Worm (Caenorhabditis elegans) whole organism, L4 larva: ENCODE results near the gene T24C2.5.

Experiments used
- F37D6.2 ChIP-seq: sonication (generic microtip); optimal IDR thresholded peaks from 2 replicates; lab custom pipeline; 2016; ENCODE audit warnings: mild to moderate bottlenecking, missing genetic modification characterization, missing compliant biosample characterization
- T26A8.4 ChIP-seq: fragments of 200-800 bp; sonication (Bioruptor generic); IDR thresholded peaks from 2 replicates; pipeline ENCODE4 v1.3.6; 2022; ENCODE audit warnings: missing genetic modification characterization, missing compliant biosample characterization
- arid-1 ChIP-seq: fragments of 200-800 bp; sonication (Bioruptor generic); conservative IDR thresholded peaks from 2 replicates; pipeline ENCODE4 v1.3.6; 2022; ENCODE audit warnings: missing genetic modification reagents, missing genetic modification characterization, missing compliant biosample characterization
- attf-4 ChIP-seq: sonication (generic microtip); optimal IDR thresholded peaks from 3 replicates; lab custom pipeline; 2017; ENCODE audit warnings: missing biosample characterization, missing genetic modification characterization
- ceh-20 ChIP-seq: fragments of 200-800 bp; sonication (Bioruptor generic); IDR thresholded peaks from 2 replicates; pipeline ENCODE4 v1.3.6; 2022; ENCODE audit warnings: missing genetic modification reagents, missing genetic modification characterization, missing compliant biosample characterization
- ceh-32 ChIP-seq: sonication (generic microtip); optimal IDR thresholded peaks from 2 replicates; lab custom pipeline; 2016; ENCODE audit warnings: mild to moderate bottlenecking, missing genetic modification characterization, missing compliant biosample characterization; ENCODE audit not compliant: poor library complexity
- ces-1 ChIP-seq: fragments of 150-350 bp; sonication (generic microtip); optimal IDR thresholded peaks from 4 replicates; lab custom pipeline; 2014; ENCODE audit warnings: missing biosample characterization, missing genetic modification reagents, missing genetic modification characterization
- ctbp-1 ChIP-seq: fragments of 200-800 bp; sonication (Bioruptor generic); IDR thresholded peaks from 2 replicates; pipeline ENCODE4 v1.3.6; 2022; ENCODE audit warnings: missing genetic modification reagents, missing genetic modification characterization, missing compliant biosample characterization
- daf-12 ChIP-seq: fragments of 150-350 bp; optimal IDR thresholded peaks from 2 replicates; lab custom pipeline; 2014; ENCODE audit warnings: missing biosample characterization, missing genetic modification reagents, missing genetic modification characterization
- daf-16 ChIP-seq, 3 experiments: sonication (generic microtip); optimal IDR thresholded peaks; 2 replicates each; lab custom pipeline; 2016 to 2017; ENCODE audit warnings: missing genetic modification characterization in 3 of 3, missing genetic modification reagents in 3 of 3, mild to moderate bottlenecking in 2 of 3, missing compliant biosample characterization in 2 of 3, missing biosample characterization in 1 of 3, moderate library complexity in 1 of 3
- daf-19 ChIP-seq: fragments of 200-800 bp; sonication (Bioruptor generic); conservative IDR thresholded peaks from 2 replicates; pipeline ENCODE4 v1.3.6; 2022; ENCODE audit warnings: missing genetic modification characterization, missing compliant biosample characterization
- dmd-6 ChIP-seq: fragments of 200-800 bp; sonication (Bioruptor generic); IDR thresholded peaks from 2 replicates; pipeline ENCODE4 v1.3.6; 2022; ENCODE audit warnings: missing genetic modification reagents, missing genetic modification characterization, missing compliant biosample characterization
- dmd-8 ChIP-seq: fragments of 200-800 bp; sonication (Bioruptor generic); IDR thresholded peaks from 2 replicates; pipeline ENCODE4 v1.3.6; 2022; ENCODE audit warnings: missing genetic modification characterization, missing compliant biosample characterization
- dmd-9 ChIP-seq: fragments of 200-800 bp; sonication (Bioruptor generic); IDR thresholded peaks from 2 replicates; pipeline ENCODE4 v1.3.6; 2022; ENCODE audit warnings: missing genetic modification reagents, missing genetic modification characterization, missing compliant biosample characterization
- dve-1 ChIP-seq: sonication (generic microtip); optimal IDR thresholded peaks from 2 replicates; lab custom pipeline; 2017; ENCODE audit warnings: antibody characterized with exemption, mild to moderate bottlenecking, missing genetic modification characterization, missing compliant biosample characterization; ENCODE audit not compliant: insufficient read depth
- fos-1 ChIP-seq: fragments of 150-350 bp; optimal IDR thresholded peaks from 2 replicates; lab custom pipeline; 2014; ENCODE audit warnings: missing biosample characterization, missing genetic modification characterization
- hlh-11 ChIP-seq: fragments of 200-800 bp; sonication (Bioruptor generic); optimal IDR thresholded peaks from 2 replicates; lab custom pipeline; 2018; ENCODE audit warnings: mild to moderate bottlenecking, missing genetic modification characterization, missing compliant biosample characterization
- hlh-30 ChIP-seq: sonication (generic microtip); optimal IDR thresholded peaks from 2 replicates; lab custom pipeline; 2017; ENCODE audit warnings: antibody characterized with exemption, mild to moderate bottlenecking, missing genetic modification characterization, missing compliant biosample characterization; ENCODE audit not compliant: insufficient read depth
- jun-1 ChIP-seq: fragments of 150-350 bp; optimal IDR thresholded peaks from 2 replicates; lab custom pipeline; 2014; ENCODE audit warnings: missing biosample characterization, missing genetic modification reagents, missing genetic modification characterization
- lin-1 ChIP-seq: fragments of 200-800 bp; sonication (Bioruptor generic); IDR thresholded peaks from 2 replicates; pipeline ENCODE4 v1.3.6; 2022; ENCODE audit warnings: missing genetic modification reagents, missing genetic modification characterization, missing compliant biosample characterization
- lin-15B ChIP-seq: fragments of 150-350 bp; sonication (generic microtip); optimal IDR thresholded peaks from 3 replicates; lab custom pipeline; 2014; ENCODE audit warnings: missing biosample characterization, missing genetic modification characterization
- lin-39 ChIP-seq: fragments of 150-350 bp; optimal IDR thresholded peaks from 2 replicates; lab custom pipeline; 2014; ENCODE audit warnings: missing biosample characterization, missing genetic modification reagents, missing genetic modification characterization
- lsy-2 ChIP-seq, 2 experiments: fragments of 150-350 bp in 1 of 2; sonication (generic microtip) in 1 of 2; optimal IDR thresholded peaks; 2 replicates each; lab custom pipeline; 2014 to 2017; ENCODE audit warnings: missing biosample characterization in 2 of 2, missing genetic modification characterization in 2 of 2
- mdt-29 ChIP-seq: fragments of 200-800 bp; sonication (Bioruptor generic); IDR thresholded peaks from 2 replicates; pipeline ENCODE4 v1.3.6; 2022; ENCODE audit warnings: missing genetic modification reagents, missing genetic modification characterization, missing compliant biosample characterization
- nhr-10 ChIP-seq: fragments of 150-350 bp; optimal IDR thresholded peaks from 2 replicates; lab custom pipeline; 2014; ENCODE audit warnings: missing biosample characterization, missing genetic modification characterization
- nhr-102 ChIP-seq: sonication (generic microtip); optimal IDR thresholded peaks from 2 replicates; lab custom pipeline; 2016; ENCODE audit warnings: mild to moderate bottlenecking, missing genetic modification characterization, moderate library complexity, missing compliant biosample characterization
- nhr-11 ChIP-seq: fragments of 150-350 bp; optimal IDR thresholded peaks from 2 replicates; lab custom pipeline; 2014; ENCODE audit warnings: missing biosample characterization, missing genetic modification characterization
- nhr-25 ChIP-seq: sonication (generic microtip); optimal IDR thresholded peaks from 2 replicates; lab custom pipeline; 2017; ENCODE audit warnings: missing genetic modification characterization, mild to moderate bottlenecking, missing compliant biosample characterization, antibody characterized with exemption, moderate library complexity, borderline replicate concordance; ENCODE audit not compliant: insufficient read depth
- nhr-28 ChIP-seq: fragments of 150-350 bp; optimal IDR thresholded peaks from 2 replicates; lab custom pipeline; 2014; ENCODE audit warnings: missing biosample characterization, missing genetic modification characterization
- nhr-42 ChIP-seq: fragments of 200-800 bp; sonication (Bioruptor generic); IDR thresholded peaks from 2 replicates; pipeline ENCODE4 v1.3.6; 2022; ENCODE audit warnings: missing genetic modification characterization, missing compliant biosample characterization
- nhr-48 ChIP-seq: sonication (generic microtip); optimal IDR thresholded peaks from 2 replicates; lab custom pipeline; 2016; ENCODE audit warnings: mild to moderate bottlenecking, missing genetic modification characterization, missing compliant biosample characterization
- pha-4 ChIP-seq, 2 experiments: fragments of 150-350 bp in 1 of 2; fragments of 200-800 bp in 1 of 2; sonication (Bioruptor generic) in 1 of 2; IDR thresholded peaks in 1 of 2; optimal IDR thresholded peaks in 1 of 2; 2 replicates each; pipeline versions ENCODE4 v1.3.6 to Lab custom; 2014 to 2022; ENCODE audit warnings: missing genetic modification characterization in 2 of 2, missing genetic modification reagents in 2 of 2, missing biosample characterization in 1 of 2, missing compliant biosample characterization in 1 of 2
- php-3 ChIP-seq: fragments of 200-800 bp; sonication (Bioruptor generic); IDR thresholded peaks from 2 replicates; pipeline ENCODE4 v1.3.6; 2022; ENCODE audit warnings: missing genetic modification reagents, missing genetic modification characterization, missing compliant biosample characterization
- pqm-1 ChIP-seq: sonication (generic microtip); optimal IDR thresholded peaks from 2 replicates; lab custom pipeline; 2017; ENCODE audit warnings: missing biosample characterization, missing genetic modification characterization
- saeg-2 ChIP-seq: fragments of 200-800 bp; sonication (Bioruptor generic); IDR thresholded peaks from 2 replicates; pipeline ENCODE4 v1.3.6; 2022; ENCODE audit warnings: missing genetic modification reagents, missing genetic modification characterization, missing compliant biosample characterization
- set-16 ChIP-seq: fragments of 200-800 bp; sonication (Bioruptor generic); IDR thresholded peaks from 2 replicates; pipeline ENCODE4 v1.3.6; 2022; ENCODE audit warnings: missing genetic modification reagents, missing genetic modification characterization, missing compliant biosample characterization
- snpc-1.2 ChIP-seq: fragments of 200-800 bp; sonication (Bioruptor generic); IDR thresholded peaks from 2 replicates; pipeline ENCODE4 v1.3.6; 2022; ENCODE audit warnings: missing genetic modification reagents, missing genetic modification characterization, missing compliant biosample characterization
- spr-1 ChIP-seq: sonication (generic microtip); optimal IDR thresholded peaks from 2 replicates; lab custom pipeline; 2016; ENCODE audit warnings: mild to moderate bottlenecking, missing genetic modification characterization, missing compliant biosample characterization
- spr-3 ChIP-seq: fragments of 200-800 bp; sonication (Bioruptor generic); optimal IDR thresholded peaks from 2 replicates; lab custom pipeline; 2018; ENCODE audit warnings: mild to moderate bottlenecking, missing genetic modification characterization, missing compliant biosample characterization
- tra-1 ChIP-seq: fragments of 200-800 bp; sonication (Bioruptor generic); IDR thresholded peaks from 2 replicates; pipeline ENCODE4 v1.3.6; 2022; ENCODE audit warnings: missing genetic modification reagents, missing genetic modification characterization, missing compliant biosample characterization
- unc-62 ChIP-seq, 3 experiments: fragments of 150-350 bp in 1 of 3; sonication (generic microtip); optimal IDR thresholded peaks in 2 of 3; peaks in 1 of 3; 1 replicate in 1 of 3; 2 replicates in 2 of 3; lab custom pipeline; 2014 to 2017; ENCODE audit warnings: missing biosample characterization in 3 of 3, missing genetic modification characterization in 3 of 3, missing genetic modification reagents in 3 of 3, missing genotype in 1 of 3
- zfp-2 ChIP-seq: sonication (generic microtip); optimal IDR thresholded peaks from 2 replicates; lab custom pipeline; 2016; ENCODE audit warnings: mild to moderate bottlenecking, missing genetic modification characterization, missing compliant biosample characterization
- zfp-3 ChIP-seq: fragments of 200-800 bp; sonication (Bioruptor generic); conservative IDR thresholded peaks from 2 replicates; pipeline ENCODE4 v1.3.6; 2022; ENCODE audit warnings: missing genetic modification reagents, missing genetic modification characterization, missing compliant biosample characterization

T24C2.5 gene

DNA sequence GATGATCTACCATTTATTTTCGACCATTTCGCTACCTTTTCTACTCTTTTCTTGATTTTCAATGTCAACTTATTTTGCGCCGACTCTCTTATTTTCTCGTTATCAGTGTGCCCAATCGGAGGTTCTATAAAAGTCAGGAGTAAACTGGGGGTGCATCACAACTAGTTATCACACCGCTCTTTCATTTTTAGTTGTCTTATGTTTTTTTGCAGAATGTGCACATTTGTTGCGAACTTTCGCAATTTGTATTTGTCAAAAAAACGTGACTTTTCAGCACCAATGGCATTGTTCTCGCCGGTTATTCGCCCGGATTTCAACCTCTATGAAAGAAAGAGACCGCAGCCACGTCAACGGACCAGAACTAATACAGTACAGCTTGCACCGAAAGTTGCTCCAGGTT lies 3.4 kb downstream of the T24C2.5 start (continued):
- TF ChIP-seq dve-1 = peak; percentile 22
- TF ChIP-seq snpc-1.2 (GFP tag; lab: Robert Waterston, UW) = no peak
- peak; percentile 61 for TF ChIP-seq hlh-11
- TF ChIP-seq dmd-9 = no peak

DNA sequence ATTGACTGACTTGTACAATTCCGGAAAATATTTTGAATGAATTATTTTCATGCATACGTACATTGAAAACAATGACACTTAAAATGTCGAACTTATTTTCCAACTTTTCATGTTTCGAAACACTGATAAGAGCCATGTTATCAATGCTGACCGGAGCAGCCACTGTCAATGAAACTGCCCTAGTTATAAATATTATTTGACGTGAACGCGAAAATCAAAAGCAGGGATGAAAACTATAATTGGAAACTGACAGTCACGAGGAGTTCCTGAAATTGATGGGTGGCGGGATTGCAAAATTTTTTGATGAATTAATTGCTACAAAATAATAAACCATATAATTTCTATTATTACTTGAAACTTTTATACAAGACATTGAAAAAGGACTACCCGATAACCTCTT lies 5.3 kb downstream of the T24C2.5 start:
- TF ChIP-seq daf-12 (no peak), ces-1 (GFP tag; lab: Kevin White, UChicago) (no peak), php-3 (peak; percentile 80), dmd-6 (GFP tag; lab: Robert Waterston, UW) (peak; percentile 91), nhr-11 (tag; lab: Kevin White, UChicago) (no peak), T26A8.4 (GFP tag; lab: Robert Waterston, UW) (no peak), lin-1 (GFP tag; lab: Robert Waterston, UW) (peak; percentile 68; the same call in 1 of the 2 replicates), pqm-1 (peak; percentile 73), set-16 (GFP tag; lab: Robert Waterston, UW) (no peak), dve-1 (peak; percentile 74), nhr-102 (tag; lab: Kevin White, UChicago) (peak; percentile 21), lsy-2 (tag; optimal IDR thresholded peaks at IDR 0.05; lab: Kevin White, UChicago) (no peak), daf-16 (GFP tag; optimal IDR thresholded peaks at IDR 0.05; lab: Kevin White, UChicago) (peak in 1 of 2 experiments; percentile 19), daf-16 (tag; optimal IDR thresholded peaks at IDR 0.05; lab: Kevin White, UChicago) (peak; percentile 97), nhr-48 (peak; percentile 39), fos-1 (no peak), zfp-2 (tag; lab: Kevin White, UChicago) (no peak), tra-1 (GFP tag; lab: Robert Waterston, UW) (peak; percentile 75), ctbp-1 (GFP tag; lab: Robert Waterston, UW) (no peak), hlh-11 (peak; percentile 82), hlh-30 (tag; lab: Kevin White, UChicago) (peak; percentile 44), zfp-3 (GFP tag; lab: Robert Waterston, UW) (no peak), arid-1 (GFP tag; lab: Robert Waterston, UW) (no peak), nhr-42 (GFP tag; lab: Robert Waterston, UW) (no peak), F37D6.2 (tag; lab: Kevin White, UChicago) (no peak), nhr-28 (tag; lab: Kevin White, UChicago) (peak; percentile 49), ceh-32 (tag; lab: Kevin White, UChicago) (no peak), lin-39 (tag; lab: Kevin White, UChicago) (no peak), daf-19 (GFP tag; lab: Robert Waterston, UW) (no peak), ceh-20 (GFP tag; lab: Robert Waterston, UW) (no peak), unc-62 (GFP tag; optimal IDR thresholded peaks at IDR 0.05 in 1 of 2; lab: Kevin White, UChicago) (peak in 1 of 2 experiments; percentile 98), unc-62 (tag; optimal IDR thresholded peaks at IDR 0.05; lab: Kevin White, UChicago) (no peak)

DNA sequence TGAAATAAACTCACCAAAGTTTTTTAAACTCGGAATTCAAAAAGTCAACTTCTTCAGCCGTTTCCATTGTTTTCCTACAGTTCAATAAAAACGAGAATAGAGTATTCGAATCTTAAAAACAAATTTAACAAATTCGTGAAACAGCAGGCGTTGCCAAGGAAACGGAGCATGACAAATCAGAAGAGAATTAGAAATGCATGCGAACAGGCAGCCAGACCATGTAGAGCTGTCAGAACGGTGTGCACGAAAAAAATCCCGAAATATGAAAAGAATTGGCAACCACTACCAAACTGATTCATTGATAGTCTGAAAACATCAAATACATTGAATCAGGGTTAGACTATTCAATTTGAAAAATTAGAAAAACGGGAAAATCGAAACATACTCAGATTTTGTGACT lies 7.8 kb downstream of the T24C2.5 start, which contains the start of gene fbxa-81:
TSS of gene fbxa-81 (minus strand) at position 101 of the 400 bp plus-strand sequence.
- TF ChIP-seq ctbp-1 (GFP tag; lab: Robert Waterston, UW) = no peak
- TF ChIP-seq, all 104 proteins: peak for 0

DNA sequence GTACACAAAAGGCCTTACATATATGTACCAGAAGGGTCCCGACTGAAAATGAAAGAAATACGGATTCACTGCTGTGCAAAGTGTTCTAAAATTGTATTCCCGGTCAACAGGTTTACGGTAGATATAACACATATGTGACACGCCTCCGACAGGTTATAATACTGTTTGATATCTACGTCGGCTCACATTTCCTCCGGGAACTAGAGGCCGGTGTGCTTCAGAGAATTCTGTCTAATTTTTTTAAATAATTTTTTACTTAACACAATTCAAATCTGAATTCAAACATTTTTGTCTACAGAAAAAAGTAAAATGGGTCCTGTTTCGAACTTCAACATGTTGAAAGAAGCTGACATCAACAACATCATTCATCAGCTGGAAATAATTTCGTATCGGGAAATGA lies 9.0 kb downstream of the T24C2.5 start, which contains the start of gene T24C2.3:
TSS of gene T24C2.3 (plus strand) at position 301 of the 400 bp plus-strand sequence.
- TF ChIP-seq nhr-11 (tag; lab: Kevin White, UChicago) (no peak), dmd-8 (no peak), php-3 (no peak), nhr-28 (tag; lab: Kevin White, UChicago) (no peak), snpc-1.2 (GFP tag; lab: Robert Waterston, UW) (no peak), jun-1 (tag; lab: Kevin White, UChicago) (no peak), lin-15B (tag; lab: Kevin White, UChicago) (no peak), attf-4 (tag; lab: Kevin White, UChicago) (no peak), tra-1 (GFP tag; lab: Robert Waterston, UW) (no peak), nhr-25 (tag; lab: Kevin White, UChicago) (no peak), pha-4 (GFP tag; IDR thresholded peaks at IDR 0.05; lab: Robert Waterston, UW) (no peak), pha-4 (tag; optimal IDR thresholded peaks at IDR 0.05; lab: Kevin White, UChicago) (no peak), saeg-2 (GFP tag; lab: Robert Waterston, UW) (no peak), spr-1 (tag; lab: Kevin White, UChicago) (no peak), nhr-10 (tag; lab: Kevin White, UChicago) (no peak), spr-3 (GFP tag; lab: Kevin White, UChicago) (no peak), mdt-29 (GFP tag; lab: Robert Waterston, UW) (no peak)
